Fruit fly (Drosophila melanogaster): Measurements from ENCODE around the gene Ype.

Ype gene

DNA sequence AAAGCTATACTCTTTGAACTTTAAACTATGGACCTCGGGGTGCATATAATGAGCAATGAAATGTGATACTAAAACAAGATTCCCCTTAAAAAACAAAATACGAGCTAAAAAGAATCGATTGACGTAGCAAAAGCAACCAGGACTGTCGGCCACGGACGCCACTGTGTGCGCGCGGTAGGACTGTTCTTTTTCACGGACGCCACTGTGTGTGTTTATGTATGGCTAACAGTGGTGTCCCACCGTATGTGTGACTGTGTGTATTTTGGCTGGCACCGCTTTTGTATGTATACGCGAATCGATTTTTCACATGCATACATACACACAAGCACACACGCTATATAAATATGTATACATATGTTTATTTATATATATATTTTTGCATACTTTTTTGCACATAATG, 3.4 kb downstream of the Ype start:
- TF ChIP-seq cnc (optimal IDR thresholded peaks at IDR 0.05) (no peak), CG33017 (tag; optimal IDR thresholded peaks at IDR 0.05) (no peak), cic (GFP tag; optimal IDR thresholded peaks at IDR 0.05) (peak; percentile 51), Crg-1 (GFP tag; optimal IDR thresholded peaks at IDR 0.05) (peak; percentile 59), Clk (GFP tag; optimal IDR thresholded peaks at IDR 0.05) (no peak), pad (GFP tag; optimal IDR thresholded peaks at IDR 0.05) (peak; percentile 75), tj (GFP tag; optimal IDR thresholded peaks at IDR 0.05) (peak; percentile 72), CG1620 (GFP tag; optimal IDR thresholded peaks at IDR 0.05) (peak; percentile 77), Hr96 (GFP tag; optimal IDR thresholded peaks at IDR 0.05) (no peak), CG14711 (tag; optimal IDR thresholded peaks at IDR 0.05) (peak; percentile 39), toe (GFP tag; optimal IDR thresholded peaks at IDR 0.05) (peak; percentile 44), CG11617 (GFP tag; optimal IDR thresholded peaks at IDR 0.05) (peak; percentile 55), CG7101 (tag; optimal IDR thresholded peaks at IDR 0.05) (peak; percentile 41), CG7045 (GFP tag; optimal IDR thresholded peaks at IDR 0.05) (peak; percentile 9), CG12768 (GFP tag; optimal IDR thresholded peaks at IDR 0.05) (peak; percentile 48), Mnt (GFP tag; optimal IDR thresholded peaks at IDR 0.05) (peak; percentile 89), kay (GFP tag; ENCODE audit: borderline replicate concordance) (no peak), ovo (GFP tag; optimal IDR thresholded peaks at IDR 0.05) (no peak), CG5204 (GFP tag; optimal IDR thresholded peaks at IDR 0.05) (no peak), bab1 (GFP tag; optimal IDR thresholded peaks at IDR 0.05) (peak; percentile 61)

DNA sequence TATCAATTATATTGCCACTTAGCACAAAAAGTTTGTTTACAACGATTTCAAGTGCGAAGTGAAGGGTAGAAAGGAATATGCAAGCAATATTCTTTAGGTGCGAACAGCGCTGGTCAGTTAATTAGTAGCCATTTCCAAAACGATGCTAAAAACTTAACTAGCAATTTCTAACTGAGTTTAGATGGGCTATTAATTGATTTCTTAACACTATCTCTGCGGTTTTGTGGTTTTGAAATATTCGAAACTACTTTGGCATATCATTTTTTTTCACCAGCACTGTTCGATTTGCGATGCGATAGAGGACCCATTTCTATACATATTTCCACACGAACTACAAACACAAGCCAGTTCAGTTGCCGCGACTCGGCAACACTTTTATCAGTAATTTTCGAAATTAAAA, 10.7 kb downstream of the Ype start:
- peak; percentile 62 for TF ChIP-seq pad (GFP tag; optimal IDR thresholded peaks at IDR 0.05)
- peak; percentile 89 for TF ChIP-seq CG11617 (GFP tag; optimal IDR thresholded peaks at IDR 0.05)
- peak; percentile 63 for TF ChIP-seq bab1 (GFP tag; optimal IDR thresholded peaks at IDR 0.05)
- TF ChIP-seq Crg-1 (GFP tag; optimal IDR thresholded peaks at IDR 0.05): peak; percentile 33
- TF ChIP-seq cic (GFP tag; optimal IDR thresholded peaks at IDR 0.05): peak; percentile 49
- peak; percentile 28 for TF ChIP-seq Clk (GFP tag; optimal IDR thresholded peaks at IDR 0.05)
- peak; percentile 72 for TF ChIP-seq Mnt (GFP tag; optimal IDR thresholded peaks at IDR 0.05)
- TF ChIP-seq kay (GFP tag; ENCODE audit: borderline replicate concordance): peak; percentile 65
- TF ChIP-seq CG7045 (GFP tag; optimal IDR thresholded peaks at IDR 0.05): peak; percentile 44
- peak; percentile 85 for TF ChIP-seq CG33017 (tag; optimal IDR thresholded peaks at IDR 0.05)
- TF ChIP-seq CG1620 (GFP tag; optimal IDR thresholded peaks at IDR 0.05): peak; percentile 4
- TF ChIP-seq tj (GFP tag; optimal IDR thresholded peaks at IDR 0.05): peak; percentile 82
- peak; percentile 92 for TF ChIP-seq CG7101 (tag; optimal IDR thresholded peaks at IDR 0.05)
- no peak for TF ChIP-seq Hr96 (GFP tag; optimal IDR thresholded peaks at IDR 0.05)
- TF ChIP-seq cnc (optimal IDR thresholded peaks at IDR 0.05): no peak
- no peak for TF ChIP-seq CG5204 (GFP tag; optimal IDR thresholded peaks at IDR 0.05)
- peak; percentile 33 for TF ChIP-seq ovo (GFP tag; optimal IDR thresholded peaks at IDR 0.05)
- peak; percentile 75 for TF ChIP-seq CG12768 (GFP tag; optimal IDR thresholded peaks at IDR 0.05)
- TF ChIP-seq toe (GFP tag; optimal IDR thresholded peaks at IDR 0.05): peak; percentile 13
- TF ChIP-seq CG14711 (tag; optimal IDR thresholded peaks at IDR 0.05): peak; percentile 79

- TF ChIP-seq CG1620 (GFP tag; optimal IDR thresholded peaks at IDR 0.05): no peak
- no peak for TF ChIP-seq ovo (GFP tag; optimal IDR thresholded peaks at IDR 0.05)
- TF ChIP-seq Hr96 (GFP tag; optimal IDR thresholded peaks at IDR 0.05): no peak
- TF ChIP-seq pad (GFP tag; optimal IDR thresholded peaks at IDR 0.05): no peak
- no peak for TF ChIP-seq tj (GFP tag; optimal IDR thresholded peaks at IDR 0.05)
- no peak for TF ChIP-seq CG12768 (GFP tag; optimal IDR thresholded peaks at IDR 0.05)
- TF ChIP-seq CG33017 (tag; optimal IDR thresholded peaks at IDR 0.05): no peak
- no peak for TF ChIP-seq Mnt (GFP tag; optimal IDR thresholded peaks at IDR 0.05)
- no peak for TF ChIP-seq Crg-1 (GFP tag; optimal IDR thresholded peaks at IDR 0.05)
- no peak for TF ChIP-seq CG5204 (GFP tag; optimal IDR thresholded peaks at IDR 0.05)
- no peak for TF ChIP-seq CG7045 (GFP tag; optimal IDR thresholded peaks at IDR 0.05)
- no peak for TF ChIP-seq Clk (GFP tag; optimal IDR thresholded peaks at IDR 0.05)
- TF ChIP-seq CG14711 (tag; optimal IDR thresholded peaks at IDR 0.05): no peak
- TF ChIP-seq toe (GFP tag; optimal IDR thresholded peaks at IDR 0.05): no peak
- no peak for TF ChIP-seq CG11617 (GFP tag; optimal IDR thresholded peaks at IDR 0.05)
- TF ChIP-seq kay (GFP tag; ENCODE audit: borderline replicate concordance): no peak
- TF ChIP-seq CG7101 (tag; optimal IDR thresholded peaks at IDR 0.05): no peak
- TF ChIP-seq bab1 (GFP tag; optimal IDR thresholded peaks at IDR 0.05): no peak
- no peak for TF ChIP-seq cnc (optimal IDR thresholded peaks at IDR 0.05)
- no peak for TF ChIP-seq cic (GFP tag; optimal IDR thresholded peaks at IDR 0.05)
These were observed 11.7 kb downstream of the Ype start for dm6 chrX:13375489-13375997.

- TF ChIP-seq CG12768 (GFP tag; optimal IDR thresholded peaks at IDR 0.05): no peak
- TF ChIP-seq kay (GFP tag; ENCODE audit: borderline replicate concordance): peak; percentile 65
- TF ChIP-seq CG33017 (tag; optimal IDR thresholded peaks at IDR 0.05): no peak
These were observed 12.2 kb downstream of the Ype start for dm6 chrX:13374979-13375378.

dm6 chrX:13374154-13374536, 13.1 kb downstream of the Ype start:
- no peak for TF ChIP-seq toe (GFP tag; optimal IDR thresholded peaks at IDR 0.05)
- TF ChIP-seq pad (GFP tag; optimal IDR thresholded peaks at IDR 0.05): peak; percentile 94
- peak; percentile 29 for TF ChIP-seq CG12768 (GFP tag; optimal IDR thresholded peaks at IDR 0.05)

DNA sequence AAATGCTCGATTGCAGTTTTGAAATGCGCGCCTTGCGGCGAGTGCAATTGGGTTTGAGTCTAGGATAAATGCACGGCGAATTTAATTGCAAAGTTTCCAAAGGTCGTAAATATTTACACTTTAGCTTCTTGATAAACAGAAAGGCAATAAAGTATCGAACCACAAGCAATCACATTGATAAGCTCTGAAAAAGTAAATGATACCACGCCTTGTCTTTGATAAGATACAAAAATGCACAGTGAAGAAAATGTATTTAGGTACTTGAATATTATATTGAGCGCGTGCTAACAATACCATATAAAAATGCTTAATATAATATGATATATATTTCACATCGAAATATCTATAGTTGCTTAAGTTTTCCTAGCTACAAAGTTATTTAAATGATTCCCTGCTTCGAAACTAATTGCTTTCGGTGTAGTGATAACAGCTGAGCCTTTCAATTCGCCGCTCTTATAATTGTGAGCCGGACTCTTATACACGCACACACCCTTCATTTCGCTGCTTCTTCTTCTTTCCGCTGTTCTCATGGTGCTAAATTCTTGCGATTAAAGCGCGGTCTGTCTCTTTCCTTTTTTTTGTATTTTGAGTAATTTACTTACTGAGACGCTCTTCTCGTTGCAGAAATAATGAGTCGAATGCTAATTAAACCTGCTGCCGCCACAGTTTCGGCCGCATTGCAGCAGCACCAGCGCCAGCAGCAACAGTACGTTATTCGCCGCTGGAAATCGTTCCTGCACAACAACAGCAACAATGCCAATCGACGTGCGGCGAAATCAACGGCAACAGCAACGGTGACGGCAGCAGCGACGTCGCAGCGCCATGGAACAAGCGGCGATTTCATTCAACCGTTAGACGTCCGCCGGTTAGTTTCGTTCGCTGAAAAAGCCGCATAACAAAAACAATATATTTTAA, 13.7 kb downstream of the Ype start:
- TF ChIP-seq kay (GFP tag; ENCODE audit: borderline replicate concordance) (peak; percentile 46), CG7101 (tag; optimal IDR thresholded peaks at IDR 0.05) (peak; percentile 95), tj (GFP tag; optimal IDR thresholded peaks at IDR 0.05) (peak; percentile 75), Crg-1 (GFP tag; optimal IDR thresholded peaks at IDR 0.05) (peak; percentile 80), CG33017 (tag; optimal IDR thresholded peaks at IDR 0.05) (peak; percentile 80), CG5204 (GFP tag; optimal IDR thresholded peaks at IDR 0.05) (peak; percentile 53), CG7045 (GFP tag; optimal IDR thresholded peaks at IDR 0.05) (peak; percentile 74), cnc (optimal IDR thresholded peaks at IDR 0.05) (no peak), toe (GFP tag; optimal IDR thresholded peaks at IDR 0.05) (peak; percentile 36), Clk (GFP tag; optimal IDR thresholded peaks at IDR 0.05) (no peak), bab1 (GFP tag; optimal IDR thresholded peaks at IDR 0.05) (peak; percentile 53), ovo (GFP tag; optimal IDR thresholded peaks at IDR 0.05) (peak; percentile 89), Hr96 (GFP tag; optimal IDR thresholded peaks at IDR 0.05) (no peak), CG14711 (tag; optimal IDR thresholded peaks at IDR 0.05) (peak; percentile 87), CG12768 (GFP tag; optimal IDR thresholded peaks at IDR 0.05) (peak; percentile 77), CG11617 (GFP tag; optimal IDR thresholded peaks at IDR 0.05) (peak; percentile 83), pad (GFP tag; optimal IDR thresholded peaks at IDR 0.05) (no peak), CG1620 (GFP tag; optimal IDR thresholded peaks at IDR 0.05) (peak; percentile 42), cic (GFP tag; optimal IDR thresholded peaks at IDR 0.05) (peak; percentile 12), Mnt (GFP tag; optimal IDR thresholded peaks at IDR 0.05) (peak; percentile 79)
